Fruit fly (Drosophila melanogaster): Measurements from ENCODE around the gene CG34282.

The CG34282 gene

DNA sequence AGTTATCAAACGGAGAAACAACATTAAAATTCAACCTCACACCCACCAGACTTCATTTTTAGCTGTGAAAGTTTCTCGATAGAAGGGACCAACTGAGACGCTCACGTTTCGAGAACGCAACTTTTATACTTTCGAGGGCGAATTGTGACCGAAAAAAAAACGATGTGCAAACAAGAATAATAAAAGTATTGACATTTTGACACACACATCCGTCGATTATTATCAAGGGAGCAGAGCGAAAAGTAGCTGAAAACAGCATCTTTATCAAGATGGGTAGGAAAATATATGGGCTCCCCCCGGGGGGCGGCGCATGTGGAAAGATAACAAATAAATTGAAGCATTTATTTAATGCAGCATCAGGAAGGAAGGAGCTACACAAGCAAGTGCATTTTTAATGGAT, 1.4 kb upstream of the CG34282 start, which contains the start of gene CG14300:
TSS of gene CG14300 (minus strand) at position 101 of the 400 bp plus-strand sequence.
- TF ChIP-seq CG8478 (optimal IDR thresholded peaks at IDR 0.05) (no peak), CTCF (optimal IDR thresholded peaks at IDR 0.05) (no peak)

DNA sequence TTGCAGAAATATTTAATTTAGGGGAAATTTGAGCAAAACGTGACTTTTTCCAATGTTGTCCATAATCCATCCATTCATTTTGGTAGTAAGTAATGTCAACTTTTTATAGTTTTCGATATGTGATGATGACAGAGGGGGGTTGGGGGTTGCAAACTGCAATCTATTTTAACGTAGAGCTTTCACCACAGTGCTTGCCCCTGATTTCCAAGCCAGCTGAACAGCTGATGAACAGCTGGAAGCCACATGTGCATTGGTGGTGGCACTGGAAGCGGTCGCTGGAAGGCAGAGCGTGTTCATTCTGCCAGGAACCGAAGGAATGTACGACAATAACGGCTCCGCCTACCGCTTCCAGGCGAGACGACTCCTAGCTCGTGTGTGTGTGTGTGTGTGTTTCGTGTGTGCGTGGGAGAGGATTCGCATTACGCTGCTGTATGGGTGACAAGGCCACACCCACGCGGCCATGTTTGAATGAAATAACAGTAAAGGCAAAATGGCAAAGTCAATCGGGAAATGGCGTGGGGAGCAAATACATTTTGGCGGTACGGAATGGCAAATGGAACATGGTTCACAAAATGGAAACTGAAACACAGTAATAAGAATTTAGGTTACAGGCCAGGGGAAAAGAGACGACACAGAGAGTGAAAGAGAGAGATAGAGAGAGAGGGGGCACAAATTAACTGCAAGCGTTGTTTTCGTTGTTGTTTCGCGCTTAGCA, 4.0 kb downstream of the CG34282 start:
- no peak for TF ChIP-seq CG8478 (optimal IDR thresholded peaks at IDR 0.05)
- TF ChIP-seq CTCF (optimal IDR thresholded peaks at IDR 0.05): no peak

dm6 chr3R:18703514-18703913, 8.5 kb downstream of the CG34282 start:
- TF ChIP-seq CG8478 (optimal IDR thresholded peaks at IDR 0.05) (no peak), CTCF (optimal IDR thresholded peaks at IDR 0.05) (no peak)

- TF ChIP-seq CTCF (optimal IDR thresholded peaks at IDR 0.05) (no peak), CG8478 (optimal IDR thresholded peaks at IDR 0.05) (no peak)
Observed at dm6 chr3R:18705150-18705549, 10.1 kb downstream of the CG34282 start, which contains the start of the genes ChAT and VAChT. Gene ChAT (plus strand): TSS chr3R:18705501. Gene VAChT (plus strand): TSS chr3R:18705501.

DNA sequence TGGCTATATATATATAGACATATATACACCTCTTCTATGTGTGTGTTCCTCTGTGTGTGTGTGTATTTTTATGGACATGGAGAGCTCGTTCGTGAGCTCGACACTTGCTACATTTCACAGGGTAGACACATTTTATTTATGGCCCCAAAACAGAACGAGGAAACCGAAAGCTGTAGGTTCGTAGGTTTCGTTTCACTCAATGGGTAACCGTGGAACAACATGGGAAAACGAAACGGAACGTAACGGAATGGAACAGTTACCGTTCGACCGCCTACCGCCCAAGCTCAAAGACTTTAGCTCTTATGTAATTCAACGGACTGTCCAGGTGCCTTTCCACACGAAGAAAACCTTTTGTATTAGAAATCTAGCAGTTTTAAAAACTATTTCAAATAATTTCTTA, 11.2 kb downstream of the CG34282 start:
- TF ChIP-seq CTCF (optimal IDR thresholded peaks at IDR 0.05): no peak
- no peak for TF ChIP-seq CG8478 (optimal IDR thresholded peaks at IDR 0.05)

dm6 chr3R:18707492-18707891, 12.4 kb downstream of the CG34282 start:
- TF ChIP-seq CG8478 (optimal IDR thresholded peaks at IDR 0.05) (no peak), CTCF (optimal IDR thresholded peaks at IDR 0.05) (no peak)

dm6 chr3R:18719767-18720341, 24.8 kb downstream of the CG34282 start:
- TF ChIP-seq CTCF (optimal IDR thresholded peaks at IDR 0.05): no peak
- no peak for TF ChIP-seq CG8478 (optimal IDR thresholded peaks at IDR 0.05)

dm6 chr3R:18721368-18721767, 26.3 kb downstream of the CG34282 start:
- TF ChIP-seq CG8478 (optimal IDR thresholded peaks at IDR 0.05) (no peak), CTCF (optimal IDR thresholded peaks at IDR 0.05) (no peak)

DNA sequence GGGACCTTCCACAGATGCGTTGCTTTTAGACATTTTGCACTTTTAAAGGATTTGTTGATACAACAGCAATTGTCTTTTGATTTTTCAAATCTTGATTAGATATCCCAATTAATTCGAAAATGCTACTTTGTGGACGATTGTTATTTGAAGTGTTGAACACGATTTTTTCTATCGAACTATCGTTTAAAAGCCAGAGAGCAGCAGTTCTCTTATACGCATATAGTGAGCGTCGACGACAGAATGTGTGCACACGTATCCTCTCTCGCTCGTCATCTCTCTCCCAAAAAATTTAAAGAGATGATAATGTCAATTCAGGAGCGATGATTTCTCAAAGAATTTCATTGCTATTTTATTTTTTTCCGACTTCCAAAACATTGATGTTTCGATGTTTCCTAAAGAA, 27.4 kb downstream of the CG34282 start, which contains the start of gene CG34283:
TSS of gene CG34283 (minus strand) at position 101 of the 400 bp plus-strand sequence.
- TF ChIP-seq CTCF (optimal IDR thresholded peaks at IDR 0.05) (no peak), CG8478 (optimal IDR thresholded peaks at IDR 0.05) (no peak)

- TF ChIP-seq CG8478 (optimal IDR thresholded peaks at IDR 0.05): no peak
- no peak for TF ChIP-seq CTCF (optimal IDR thresholded peaks at IDR 0.05)
Observed at dm6 chr3R:18726334-18726733, 31.3 kb downstream of the CG34282 start, which contains the start of gene CG7714. Gene CG7714 (minus strand): TSS chr3R:18726434.

- no peak for TF ChIP-seq CTCF (optimal IDR thresholded peaks at IDR 0.05)
- TF ChIP-seq CG8478 (optimal IDR thresholded peaks at IDR 0.05): no peak
Observed at dm6 chr3R:18728368-18728767, 33.3 kb downstream of the CG34282 start, which contains the start of gene CG7715. Gene CG7715 (minus strand): TSS chr3R:18728468.

dm6 chr3R:18731241-18731640, 36.2 kb downstream of the CG34282 start:
- no peak for TF ChIP-seq CG8478 (optimal IDR thresholded peaks at IDR 0.05)
- TF ChIP-seq CTCF (optimal IDR thresholded peaks at IDR 0.05): no peak

DNA sequence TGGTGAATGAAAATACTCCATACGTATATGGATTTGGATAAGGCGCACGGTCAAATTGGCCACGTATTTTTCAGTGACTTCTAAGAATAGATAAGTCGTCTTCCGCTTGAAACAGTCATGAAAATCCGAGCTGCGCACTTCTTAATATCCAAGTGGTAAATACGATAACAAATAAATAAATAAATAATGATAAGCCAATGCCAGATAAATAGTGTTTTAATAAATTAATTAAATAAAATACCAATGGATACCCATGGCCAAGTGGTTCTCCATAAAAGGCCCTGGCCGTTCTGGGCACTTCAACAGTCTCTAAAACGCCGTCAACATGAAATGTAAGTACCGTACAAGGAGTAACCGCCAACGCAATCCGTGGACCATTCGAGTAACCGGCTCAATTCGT, 37.3 kb downstream of the CG34282 start, which contains the start of gene CG14302:
TSS of gene CG14302 (plus strand) at position 301 of the 400 bp plus-strand sequence.
- no peak for TF ChIP-seq CG8478 (optimal IDR thresholded peaks at IDR 0.05)
- TF ChIP-seq CTCF (optimal IDR thresholded peaks at IDR 0.05): no peak

DNA sequence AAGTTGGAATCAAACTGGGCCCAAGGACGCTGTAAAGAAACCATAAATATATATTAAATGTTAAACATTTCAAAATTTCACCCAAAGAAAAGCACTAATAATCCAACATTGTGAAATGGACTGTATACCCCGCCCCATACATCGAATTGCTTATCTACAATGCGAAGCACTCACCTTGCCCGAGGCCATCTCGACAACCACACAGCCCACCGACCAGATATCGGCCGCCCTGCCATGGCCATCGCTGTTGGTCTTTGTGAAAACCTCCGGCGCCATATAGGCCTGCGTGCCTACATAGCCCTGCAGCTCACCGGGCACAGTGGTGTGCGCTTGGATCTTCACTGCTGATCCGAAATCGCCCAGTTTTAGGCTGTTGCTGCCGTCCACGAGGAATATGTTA, 38.5 kb downstream of the CG34282 start:
- TF ChIP-seq CTCF (optimal IDR thresholded peaks at IDR 0.05): no peak
- no peak for TF ChIP-seq CG8478 (optimal IDR thresholded peaks at IDR 0.05)

- TF ChIP-seq CG8478 (optimal IDR thresholded peaks at IDR 0.05) (no peak), CTCF (optimal IDR thresholded peaks at IDR 0.05) (peak; percentile 4 to 28)
Observed at dm6 chr3R:18738086-18738485, 43.0 kb downstream of the CG34282 start.

All from S2 (cell line).